Worm (Caenorhabditis elegans) whole organism, young adult: ENCODE results near the gene arx-6.

Experiments
- B0035.1 ChIP-seq: sonication (generic microtip); optimal IDR thresholded peaks from 2 replicates; lab custom pipeline; 2016; ENCODE audit warnings: missing genetic modification characterization, mild to moderate bottlenecking, missing compliant biosample characterization, missing genotype, missing genetic modification reagents
- Y56A3A.18 ChIP-seq: fragments of 200-800 bp; sonication (Bioruptor generic); IDR thresholded peaks from 2 replicates; pipeline ENCODE4 v1.3.6; 2022; ENCODE audit warnings: missing genetic modification reagents, missing genetic modification characterization, missing compliant biosample characterization
- aptf-3 ChIP-seq: fragments of 200-800 bp; sonication (Bioruptor generic); IDR thresholded peaks from 2 replicates; pipeline ENCODE4 v1.3.6; 2022; ENCODE audit warnings: missing genetic modification characterization, missing compliant biosample characterization
- attf-3 ChIP-seq: fragments of 200-800 bp; sonication (Bioruptor generic); conservative IDR thresholded peaks from 2 replicates; pipeline ENCODE4 v1.3.6; 2022; ENCODE audit warnings: missing genetic modification reagents, missing genetic modification characterization, missing compliant biosample characterization
- ceh-79 ChIP-seq: sonication (generic microtip); optimal IDR thresholded peaks from 2 replicates; lab custom pipeline; 2017; ENCODE audit warnings: mild to moderate bottlenecking, missing genetic modification characterization, missing compliant biosample characterization
- egrh-3 ChIP-seq: fragments of 200-800 bp; sonication (Bioruptor generic); IDR thresholded peaks from 2 replicates; pipeline ENCODE4 v1.3.6; 2022; ENCODE audit warnings: missing genetic modification reagents, missing genetic modification characterization, missing compliant biosample characterization
- fkh-3 ChIP-seq: sonication (generic microtip); optimal IDR thresholded peaks from 2 replicates; lab custom pipeline; 2016; ENCODE audit warnings: mild to moderate bottlenecking, missing genetic modification characterization, missing compliant biosample characterization
- him-1 ChIP-seq: sonication (generic microtip); optimal IDR thresholded peaks from 2 replicates; lab custom pipeline; 2016; ENCODE audit warnings: missing genotype, missing genetic modification reagents, missing genetic modification characterization, missing compliant biosample characterization
- hmg-1.2 ChIP-seq: fragments of 200-800 bp; sonication (Bioruptor generic); IDR thresholded peaks from 2 replicates; pipeline ENCODE4 v1.3.6; 2022; ENCODE audit warnings: missing genetic modification reagents, missing genetic modification characterization, missing compliant biosample characterization
- hmg-20 ChIP-seq: fragments of 200-800 bp; sonication (Bioruptor generic); IDR thresholded peaks from 2 replicates; pipeline ENCODE4 v1.3.6; 2022; ENCODE audit warnings: missing genetic modification reagents, missing genetic modification characterization, missing compliant biosample characterization
- let-526 ChIP-seq: fragments of 200-800 bp; sonication (Bioruptor generic); IDR thresholded peaks from 2 replicates; pipeline ENCODE4 v1.3.6; 2022; ENCODE audit warnings: missing genetic modification reagents, missing genetic modification characterization, missing compliant biosample characterization
- lsy-27 ChIP-seq: sonication (generic microtip); optimal IDR thresholded peaks from 2 replicates; lab custom pipeline; 2017; ENCODE audit warnings: missing genetic modification characterization, mild to moderate bottlenecking, missing compliant biosample characterization, antibody characterized with exemption, missing genotype, borderline replicate concordance; ENCODE audit not compliant: insufficient read depth
- mel-28 ChIP-seq: sonication (generic microtip); optimal IDR thresholded peaks from 2 replicates; lab custom pipeline; 2016; ENCODE audit warnings: borderline replicate concordance, mild to moderate bottlenecking, missing genetic modification characterization, missing compliant biosample characterization
- nfya-1 ChIP-seq: sonication (generic microtip); optimal IDR thresholded peaks from 2 replicates; lab custom pipeline; 2017; ENCODE audit warnings: antibody characterized with exemption, missing compliant biosample characterization, missing genetic modification characterization, borderline replicate concordance; ENCODE audit not compliant: insufficient read depth
- pbrm-1 ChIP-seq: fragments of 200-800 bp; sonication (Bioruptor generic); IDR thresholded peaks from 2 replicates; pipeline ENCODE4 v1.3.6; 2022; ENCODE audit warnings: missing genetic modification reagents, missing genetic modification characterization, missing compliant biosample characterization
- pha-4 ChIP-seq: fragments of 150-350 bp; sonication (generic microtip); optimal IDR thresholded peaks from 2 replicates; lab custom pipeline; 2014; ENCODE audit warnings: missing biosample characterization, missing genetic modification reagents, missing genetic modification characterization
- rcor-1 ChIP-seq: fragments of 200-800 bp; sonication (Bioruptor generic); IDR thresholded peaks from 2 replicates; pipeline ENCODE4 v1.3.6; 2022; ENCODE audit warnings: missing genetic modification reagents, missing genetic modification characterization, missing compliant biosample characterization
- rec-8 ChIP-seq, 2 experiments: sonication (generic microtip); optimal IDR thresholded peaks; 2 replicates each; lab custom pipeline; 2016; ENCODE audit warnings: mild to moderate bottlenecking in 2 of 2, missing genetic modification characterization in 2 of 2, missing genetic modification reagents in 2 of 2, missing genotype in 2 of 2, missing biosample characterization in 1 of 2, missing compliant biosample characterization in 1 of 2, moderate library complexity in 1 of 2
- snpc-1.1 ChIP-seq: sonication (generic microtip); optimal IDR thresholded peaks from 2 replicates; lab custom pipeline; 2017; ENCODE audit warnings: missing genetic modification characterization, mild to moderate bottlenecking, missing compliant biosample characterization, antibody characterized with exemption, moderate library complexity, missing genotype, missing genetic modification reagents; ENCODE audit not compliant: insufficient read depth
- snpc-1.3 ChIP-seq: sonication (generic microtip); optimal IDR thresholded peaks from 2 replicates; lab custom pipeline; 2017; ENCODE audit warnings: missing genetic modification characterization, mild to moderate bottlenecking, missing compliant biosample characterization, antibody characterized with exemption, moderate library complexity, missing genotype, missing genetic modification reagents; ENCODE audit not compliant: insufficient read depth
- sptf-2 ChIP-seq: fragments of 200-800 bp; sonication (Bioruptor generic); optimal IDR thresholded peaks from 2 replicates; lab custom pipeline; 2018; ENCODE audit warnings: mild to moderate bottlenecking, missing genetic modification characterization, missing compliant biosample characterization
- unc-130 ChIP-seq: sonication (generic microtip); optimal IDR thresholded peaks from 2 replicates; lab custom pipeline; 2016; ENCODE audit warnings: missing genetic modification reagents, missing genetic modification characterization, missing compliant biosample characterization
- ztf-25 ChIP-seq: fragments of 200-800 bp; sonication (Bioruptor generic); IDR thresholded peaks from 2 replicates; pipeline ENCODE4 v1.3.6; 2022; ENCODE audit warnings: missing genetic modification reagents, missing genetic modification characterization, missing compliant biosample characterization
- ztf-26 ChIP-seq: sonication (generic microtip); optimal IDR thresholded peaks from 2 replicates; lab custom pipeline; 2017; ENCODE audit warnings: missing genetic modification characterization, missing compliant biosample characterization
- ztf-28 ChIP-seq: fragments of 200-800 bp; sonication (Bioruptor generic); IDR thresholded peaks from 2 replicates; pipeline ENCODE4 v1.3.6; 2022; ENCODE audit warnings: missing genetic modification reagents, missing genetic modification characterization, missing compliant biosample characterization
- ztf-3 ChIP-seq: fragments of 200-800 bp; sonication (Bioruptor generic); optimal IDR thresholded peaks from 2 replicates; lab custom pipeline; 2018; ENCODE audit warnings: mild to moderate bottlenecking, missing genetic modification characterization, missing compliant biosample characterization
- ztf-6 ChIP-seq: fragments of 200-800 bp; sonication (Bioruptor generic); IDR thresholded peaks from 2 replicates; pipeline ENCODE4 v1.3.6; 2022; ENCODE audit warnings: missing genetic modification reagents, missing genetic modification characterization, missing compliant biosample characterization

The arx-6 gene

DNA sequence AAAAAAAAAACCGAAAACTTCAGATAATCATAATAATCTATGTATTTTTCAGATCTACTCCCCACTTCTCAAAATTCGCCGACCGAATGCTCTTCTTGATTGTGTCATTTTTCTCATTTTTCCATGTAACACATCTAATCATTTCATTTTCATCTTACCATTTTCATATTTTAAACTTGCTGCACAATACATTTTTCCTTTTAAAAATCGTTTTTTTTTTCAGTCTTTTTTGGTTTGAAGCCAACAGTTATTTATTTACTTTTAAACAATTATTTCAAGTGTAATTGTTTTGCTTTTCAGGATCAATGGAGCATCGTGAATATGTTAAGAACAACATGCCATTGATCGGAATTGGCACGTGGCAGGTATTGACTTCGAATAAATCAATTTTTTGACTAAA, 19.4 kb upstream of the arx-6 start, which contains the start of gene C35D10.6:
Gene C35D10.6, plus strand, starts transcription at position 301 of the 400 bp plus-strand sequence.
- no peak for TF ChIP-seq fkh-3 (tag; lab: Kevin White, UChicago)
- no peak for TF ChIP-seq snpc-1.3 (tag; lab: Kevin White, UChicago)
- TF ChIP-seq pbrm-1 = no peak
- TF ChIP-seq Y56A3A.18 = no peak
- no peak for TF ChIP-seq him-1 (tag; lab: Kevin White, UChicago)
- TF ChIP-seq, all 124 proteins: peak for 0

DNA sequence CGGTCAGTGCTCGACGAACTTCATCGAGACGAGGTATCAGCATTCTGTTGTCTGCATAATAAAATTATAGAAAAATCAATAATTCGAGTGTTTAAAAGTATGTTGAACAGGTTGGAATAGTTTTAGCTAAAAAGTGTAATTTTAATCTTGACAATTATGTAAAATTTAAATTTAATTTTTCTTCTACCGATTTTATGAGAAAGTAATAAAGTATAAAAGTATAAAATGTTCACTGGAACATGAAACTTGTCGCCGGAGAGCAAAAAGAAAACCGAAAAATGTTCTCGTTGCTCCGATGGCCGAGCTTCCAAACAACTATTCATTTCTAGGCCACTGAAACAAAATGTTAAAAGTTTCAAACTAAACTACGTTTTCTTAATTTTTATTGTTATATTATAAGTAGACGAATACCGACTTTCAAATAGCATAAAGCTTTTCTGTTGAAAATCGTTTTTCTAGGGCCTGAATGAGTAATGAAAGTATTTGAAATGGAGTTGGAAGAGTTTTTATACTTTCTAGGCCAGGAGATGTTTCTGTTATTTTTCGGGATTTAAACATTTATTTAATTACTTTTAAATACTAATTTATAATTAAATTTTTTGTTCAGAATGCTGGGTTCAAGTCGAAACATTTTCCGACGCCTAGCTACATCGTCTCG, 16.6 kb upstream of the arx-6 start, which contains the start of the genes C35D10.10 and C35D10.5:
Gene C35D10.10, minus strand, starts transcription at position 51 of the 658 bp plus-strand sequence.
Gene C35D10.5, plus strand, starts transcription at position 608 of the 658 bp plus-strand sequence.
- no peak for TF ChIP-seq attf-3
- TF ChIP-seq rec-8 (tag; optimal IDR thresholded peaks at IDR 0.05; lab: Kevin White, UChicago) = peak in 1 of 2 experiments; percentile 20
- TF ChIP-seq unc-130 (GFP tag; lab: Kevin White, UChicago) = peak; percentile 10
- TF ChIP-seq sptf-2 (GFP tag; lab: Kevin White, UChicago) = no peak

DNA sequence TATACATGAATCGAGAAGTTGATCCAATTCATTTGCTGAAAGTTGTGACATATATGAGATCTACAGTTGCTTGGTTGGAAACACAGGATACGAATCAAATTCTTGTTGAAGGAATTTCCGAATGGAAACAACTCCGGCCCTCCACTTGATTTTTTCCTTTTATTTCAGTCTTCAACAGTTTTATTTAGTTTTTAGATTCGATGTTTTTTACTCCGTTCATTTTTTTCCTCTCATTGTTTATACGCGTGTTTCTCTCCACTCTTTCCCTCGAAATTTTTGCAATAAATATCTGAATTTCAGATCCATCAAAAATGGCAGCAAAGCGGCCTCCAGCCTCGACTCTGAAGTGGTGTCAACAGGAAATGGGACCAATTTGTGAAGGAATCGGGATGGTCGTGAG, 15.3 kb upstream of the arx-6 start, which contains the start of gene coq-8:
Gene coq-8, plus strand, starts transcription at position 301 of the 400 bp plus-strand sequence.
- no peak for TF ChIP-seq rec-8 (tag; optimal IDR thresholded peaks at IDR 0.05; lab: Kevin White, UChicago)
- TF ChIP-seq ztf-6 (GFP tag; lab: Robert Waterston, UW) = no peak
- TF ChIP-seq fkh-3 (tag; lab: Kevin White, UChicago) = no peak
- no peak for TF ChIP-seq ztf-28
- no peak for TF ChIP-seq snpc-1.1 (tag; lab: Kevin White, UChicago)
- TF ChIP-seq ztf-25 (GFP tag; lab: Robert Waterston, UW) = no peak
- TF ChIP-seq rcor-1 (GFP tag; lab: Robert Waterston, UW) = no peak
- no peak for TF ChIP-seq let-526
- no peak for TF ChIP-seq ztf-26 (tag; lab: Kevin White, UChicago)
- TF ChIP-seq hmg-1.2 (GFP tag; lab: Robert Waterston, UW) = no peak
- no peak for TF ChIP-seq pha-4

DNA sequence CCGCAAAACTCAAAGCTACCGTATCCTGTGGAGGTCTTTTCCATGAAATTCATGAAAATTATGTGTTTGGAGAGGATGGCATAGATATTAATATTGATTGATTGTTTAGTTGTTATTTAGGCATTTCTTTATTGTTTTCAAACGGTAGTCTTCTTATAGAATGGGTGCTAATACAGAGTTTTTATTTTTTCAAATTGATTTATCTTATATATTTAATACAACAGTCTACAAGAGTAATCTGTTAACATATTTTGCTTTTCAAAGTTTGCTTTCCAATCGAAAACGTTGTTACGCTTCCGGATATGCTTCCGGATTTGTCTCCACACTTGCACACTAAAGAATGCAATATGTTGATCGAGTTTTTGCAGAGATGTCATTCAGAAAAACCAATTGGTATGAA, 11.7 kb upstream of the arx-6 start, which contains the start of gene C35D10.17:
Gene C35D10.17, plus strand, starts transcription at position 301 of the 400 bp plus-strand sequence.
- TF ChIP-seq hmg-20 (GFP tag; lab: Robert Waterston, UW) = no peak
- no peak for TF ChIP-seq mel-28

DNA sequence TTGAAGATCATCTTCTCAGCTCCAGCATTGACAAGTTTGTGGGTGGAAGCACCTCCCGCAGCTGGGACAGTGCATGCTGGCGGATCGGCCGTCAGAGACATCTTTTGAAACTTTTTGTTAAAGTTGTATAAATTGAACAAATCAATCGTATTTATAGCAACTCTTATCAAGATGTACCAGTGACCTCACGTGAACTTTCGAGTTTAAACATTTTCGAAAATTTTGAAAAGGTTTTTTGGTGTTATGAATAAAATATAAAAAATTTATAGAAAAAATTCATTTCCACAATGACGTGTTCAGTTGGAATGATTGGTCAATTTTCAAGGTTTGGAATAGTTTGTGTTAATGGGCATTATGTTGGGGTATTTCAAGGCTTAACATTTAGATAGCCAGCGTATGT, 9.8 kb upstream of the arx-6 start, which contains the start of the genes msd-4 and C35D10.3:
Gene msd-4, minus strand, starts transcription at position 101 of the 400 bp plus-strand sequence.
Gene C35D10.3, plus strand, starts transcription at position 279 of the 400 bp plus-strand sequence.
- TF ChIP-seq ceh-79 = no peak
- TF ChIP-seq nfya-1 = no peak
- no peak for TF ChIP-seq lsy-27 (tag; lab: Kevin White, UChicago)

DNA sequence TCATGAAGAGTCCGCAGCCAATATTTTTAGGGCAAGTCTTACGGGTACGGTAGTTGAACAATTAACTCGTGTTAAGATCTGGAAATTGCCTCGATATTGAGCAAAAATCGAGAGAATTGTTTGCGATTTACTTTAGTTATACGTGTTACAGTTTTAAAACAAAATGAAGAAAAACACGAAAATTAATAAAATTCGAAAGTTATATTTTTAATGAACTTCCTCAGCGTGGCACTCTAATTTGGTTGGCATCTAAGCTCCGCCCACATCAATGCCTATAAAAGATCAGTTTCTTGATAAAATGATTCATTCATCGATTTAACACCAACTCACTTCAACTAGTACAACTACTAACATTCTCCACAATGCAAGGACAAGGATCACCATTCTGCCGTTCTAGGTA, 8.0 kb upstream of the arx-6 start, which contains the start of gene gipc-1:
Gene gipc-1, plus strand, starts transcription at position 301 of the 400 bp plus-strand sequence.
- TF ChIP-seq egrh-3 (no peak), B0035.1 (no peak), aptf-3 (GFP tag; lab: Robert Waterston, UW) (no peak), ztf-3 (GFP tag; lab: Kevin White, UChicago) (no peak)
- TF ChIP-seq, all 124 proteins: peak for 0
